Fruit fly (Drosophila melanogaster) whole organism, pupa: ENCODE results near the gene CG13070.

ENCODE experiments used
- CG34367 ChIP-seq: fragments of 200-800 bp; sonication (Bioruptor generic); optimal IDR thresholded peaks from 2 replicates; lab custom pipeline; 2018; ENCODE audit warnings: missing biosample characterization, mild to moderate bottlenecking, missing genetic modification characterization
- CG8301 ChIP-seq: fragments of 200-800 bp; sonication (Bioruptor generic); optimal IDR thresholded peaks from 2 replicates; lab custom pipeline; 2018; ENCODE audit warnings: missing biosample characterization, mild to moderate bottlenecking, missing genetic modification characterization

DNA sequence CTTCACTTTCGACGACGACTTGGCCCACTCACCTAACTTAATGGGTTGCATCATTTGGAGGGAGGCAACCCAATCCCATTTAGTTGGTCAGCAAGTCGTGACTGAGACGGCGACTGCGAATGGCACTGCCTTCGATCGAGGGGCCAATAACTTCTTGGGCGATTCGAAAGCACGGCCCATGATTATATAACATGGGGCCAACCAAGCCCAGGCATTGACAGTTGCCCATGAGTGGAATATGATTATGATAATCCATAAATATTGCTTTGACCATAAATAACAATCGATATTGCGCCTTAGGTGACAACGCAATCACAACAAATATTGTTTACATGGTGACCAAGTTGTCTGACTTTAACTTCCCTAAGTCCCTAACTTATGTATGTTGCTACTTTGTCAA lies 20.7 kb downstream of the CG13070 start, which contains the start of gene CG13048:
- TF ChIP-seq CG8301 (no peak), CG34367 (tag; lab: Kevin White, UChicago) (no peak)
